Worm (Caenorhabditis elegans): ENCODE results near the gene shpk-1.

Gene shpk-1

ce11 chrIII:13635730-13636360, 28.0 kb downstream of the shpk-1 start (continued):
- peak; percentile 12 for TF ChIP-seq tbx-2 (tag; optimal IDR thresholded peaks at IDR 0.05)
- TF ChIP-seq isw-1 (GFP tag; IDR thresholded peaks at IDR 0.05): no peak
- TF ChIP-seq nhr-71 (tag; optimal IDR thresholded peaks at IDR 0.05): peak; percentile 12
- TF ChIP-seq C04F5.9 (tag; optimal IDR thresholded peaks at IDR 0.05): no peak
- no peak for TF ChIP-seq grh-1 (GFP tag; IDR thresholded peaks at IDR 0.05)
- no peak for TF ChIP-seq lin-39 (tag; optimal IDR thresholded peaks at IDR 0.05)
- no peak for TF ChIP-seq snu-23 (GFP tag; optimal IDR thresholded peaks at IDR 0.05)
- no peak for TF ChIP-seq irx-1 (tag; optimal IDR thresholded peaks at IDR 0.05)
- TF ChIP-seq ceh-88 (GFP tag; IDR thresholded peaks at IDR 0.05): no peak
- no peak for TF ChIP-seq nhr-237 (tag; optimal IDR thresholded peaks at IDR 0.05)
- no peak for TF ChIP-seq jun-1 (tag; optimal IDR thresholded peaks at IDR 0.05)

DNA sequence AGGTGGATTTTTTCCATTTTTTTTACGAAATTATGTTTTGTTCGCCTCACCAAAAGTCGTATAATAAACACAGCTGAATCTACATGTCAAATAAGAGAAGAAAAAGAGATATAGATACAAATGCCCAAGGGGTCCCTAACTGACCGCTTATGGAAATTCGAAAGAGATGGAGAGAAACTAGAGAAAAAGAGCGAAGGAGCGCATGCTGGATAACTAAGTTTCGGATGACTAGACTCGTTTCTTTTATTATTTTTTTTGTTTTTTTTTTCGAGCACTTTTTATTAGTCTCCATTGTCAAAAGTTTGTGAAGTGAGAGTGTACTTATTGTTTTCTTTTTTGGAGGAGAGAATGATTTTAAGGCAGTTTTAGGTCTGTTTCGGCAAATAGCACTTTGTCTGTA, 29.9 kb downstream of the shpk-1 start:
- no peak for TF ChIP-seq fkh-4 (tag; optimal IDR thresholded peaks at IDR 0.05; ENCODE audit: borderline replicate concordance)
- peak; percentile 58 for TF ChIP-seq fkh-10 (GFP tag; optimal IDR thresholded peaks at IDR 0.05)
- no peak for TF ChIP-seq egl-27 (tag; optimal IDR thresholded peaks at IDR 0.05)
- TF ChIP-seq zag-1 (tag; optimal IDR thresholded peaks at IDR 0.05): no peak
- TF ChIP-seq C04F5.9 (tag; optimal IDR thresholded peaks at IDR 0.05): no peak
- TF ChIP-seq lin-14 (GFP tag; optimal IDR thresholded peaks at IDR 0.05): peak; percentile 59
- no peak for TF ChIP-seq aly-2 (tag; optimal IDR thresholded peaks at IDR 0.05)
- TF ChIP-seq ces-1 (GFP tag; optimal IDR thresholded peaks at IDR 0.05): peak; percentile 52
- peak; percentile 1 for TF ChIP-seq nhr-71 (tag; optimal IDR thresholded peaks at IDR 0.05)
- no peak for TF ChIP-seq unc-86 (tag; optimal IDR thresholded peaks at IDR 0.05)
- TF ChIP-seq Y116A8C.19 (tag; optimal IDR thresholded peaks at IDR 0.05; ENCODE audit: borderline replicate concordance): no peak
- TF ChIP-seq lsy-2 (tag; optimal IDR thresholded peaks at IDR 0.05): peak in 1 of 2 experiments; percentile 18
- peak in 2 of 3 experiments; percentile 4 to 12 for TF ChIP-seq ceh-82 (tag; optimal IDR thresholded peaks at IDR 0.05)

DNA sequence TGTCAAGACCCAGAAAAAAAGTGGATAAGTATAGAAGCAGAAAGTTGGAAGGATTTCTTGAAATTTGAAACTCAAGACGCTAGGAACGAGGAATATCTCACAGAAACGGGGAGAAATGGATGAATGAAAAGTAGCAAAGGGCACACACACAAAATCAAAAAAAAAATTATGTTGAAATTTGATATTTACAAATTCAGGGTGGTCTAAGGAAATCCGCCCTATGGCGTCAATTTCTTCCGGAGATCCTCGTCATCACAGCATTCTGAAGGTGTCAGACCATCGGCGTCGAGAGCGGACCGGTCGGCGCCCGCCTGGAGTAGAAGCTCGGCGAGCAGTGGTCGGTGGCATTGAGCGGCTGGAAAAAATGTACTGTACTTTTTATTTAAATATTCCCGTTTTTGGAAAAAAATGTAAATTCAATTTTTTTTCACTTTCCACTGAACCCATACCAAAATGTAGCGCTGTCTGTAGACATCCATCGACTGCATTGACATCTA, 32.2 kb downstream of the shpk-1 start:
- TF ChIP-seq Y116A8C.19 (tag; optimal IDR thresholded peaks at IDR 0.05; ENCODE audit: borderline replicate concordance) (no peak), snu-23 (GFP tag; optimal IDR thresholded peaks at IDR 0.05) (no peak), zip-4 (GFP tag; optimal IDR thresholded peaks at IDR 0.05) (no peak), vab-15 (tag; optimal IDR thresholded peaks at IDR 0.05) (no peak), C04F5.9 (tag; optimal IDR thresholded peaks at IDR 0.05) (no peak), unc-62 (GFP tag; optimal IDR thresholded peaks at IDR 0.05) (no peak), lin-13 (GFP tag; optimal IDR thresholded peaks at IDR 0.05) (no peak), ets-5 (GFP tag; IDR thresholded peaks at IDR 0.05) (no peak), ceh-8 (GFP tag; optimal IDR thresholded peaks at IDR 0.05) (no peak), nhr-90 (tag; optimal IDR thresholded peaks at IDR 0.05; ENCODE audit: poor library complexity) (no peak)

ce11 chrIII:13640869-13641268, 33.0 kb downstream of the shpk-1 start:
- TF ChIP-seq tlp-1 (tag; optimal IDR thresholded peaks at IDR 0.05) (no peak), lin-14 (GFP tag; optimal IDR thresholded peaks at IDR 0.05) (no peak), pag-3 (tag; optimal IDR thresholded peaks at IDR 0.05; ENCODE audit: borderline replicate concordance, insufficient read depth) (no peak), alr-1 (tag; optimal IDR thresholded peaks at IDR 0.05; ENCODE audit: borderline replicate concordance) (no peak), ama-1 (optimal IDR thresholded peaks at IDR 0.05) (no peak), hlh-17 (GFP tag; optimal IDR thresholded peaks at IDR 0.05; ENCODE audit: borderline replicate concordance) (no peak), unc-130 (tag; optimal IDR thresholded peaks at IDR 0.05) (no peak), fkh-8 (tag; optimal IDR thresholded peaks at IDR 0.05) (no peak), mab-9 (GFP tag; IDR thresholded peaks at IDR 0.05) (no peak), ceh-90 (tag; optimal IDR thresholded peaks at IDR 0.05) (no peak), C16A3.4 (tag; optimal IDR thresholded peaks at IDR 0.05) (no peak), nhr-20 (tag; optimal IDR thresholded peaks at IDR 0.05) (no peak), unc-62 (GFP tag; optimal IDR thresholded peaks at IDR 0.05) (no peak), dpl-1 (GFP tag; optimal IDR thresholded peaks at IDR 0.05) (no peak), snpc-4 (tag; optimal IDR thresholded peaks at IDR 0.05) (no peak), mep-1 (tag; optimal IDR thresholded peaks at IDR 0.05) (no peak), aly-2 (tag; optimal IDR thresholded peaks at IDR 0.05) (no peak), swsn-7 (tag; optimal IDR thresholded peaks at IDR 0.05) (no peak), aha-1 (tag; optimal IDR thresholded peaks at IDR 0.05) (no peak)
